Worm (Caenorhabditis elegans) whole organism, midembryonic: ENCODE results near the gene Y71G10AR.4.
A peak's percentile ranks its signal among the peaks of the same experiment; 100 is the strongest.
"Not testable (repeated sequence)": the region's sequence is repeated elsewhere in the genome, so short reads cannot be mapped to it uniquely, and the experiment has no call there.

Experiments
- T22C8.4 ChIP-seq: fragments of 200-800 bp; sonication (Bioruptor generic); IDR thresholded peaks from 2 replicates; pipeline ENCODE4 v1.3.6; 2022; ENCODE audit warnings: missing genetic modification characterization, missing compliant biosample characterization
- cog-1 ChIP-seq: sonication (generic microtip); optimal IDR thresholded peaks from 2 replicates; lab custom pipeline; 2016; ENCODE audit warnings: missing genetic modification characterization, missing compliant biosample characterization
- flt-1 ChIP-seq: fragments of 200-800 bp; sonication (Bioruptor generic); IDR thresholded peaks from 2 replicates; pipeline ENCODE4 v1.3.6; 2022; ENCODE audit warnings: missing genetic modification characterization, missing compliant biosample characterization
- klf-2 ChIP-seq: fragments of 200-800 bp; sonication (Bioruptor generic); conservative IDR thresholded peaks from 2 replicates; pipeline ENCODE4 v1.3.6; 2022; ENCODE audit warnings: missing genetic modification reagents, missing genetic modification characterization, missing compliant biosample characterization
- med-1 ChIP-seq: sonication (generic microtip); optimal IDR thresholded peaks from 2 replicates; lab custom pipeline; 2017; ENCODE audit warnings: missing genetic modification characterization, mild to moderate bottlenecking, missing compliant biosample characterization, antibody characterized with exemption, missing genetic modification reagents; ENCODE audit not compliant: insufficient read depth
- ref-1 ChIP-seq: fragments of 200-800 bp; sonication (Bioruptor generic); conservative IDR thresholded peaks from 2 replicates; pipeline ENCODE4 v1.3.6; 2022; ENCODE audit warnings: missing genetic modification reagents, missing genetic modification characterization, missing compliant biosample characterization
- tab-1 ChIP-seq: fragments of 200-800 bp; sonication (Bioruptor generic); IDR thresholded peaks from 2 replicates; pipeline ENCODE4 v1.3.6; 2022; ENCODE audit warnings: missing genetic modification characterization, missing compliant biosample characterization
- ztf-23 ChIP-seq: fragments of 200-800 bp; sonication (Bioruptor generic); IDR thresholded peaks from 2 replicates; pipeline ENCODE4 v1.3.6; 2022; ENCODE audit warnings: missing genetic modification reagents, missing genetic modification characterization, missing compliant biosample characterization
- ztf-29 ChIP-seq: fragments of 200-800 bp; sonication (Bioruptor generic); IDR thresholded peaks from 2 replicates; pipeline ENCODE4 v1.3.6; 2022; ENCODE audit warnings: missing genetic modification reagents, missing genetic modification characterization, missing compliant biosample characterization

Gene Y71G10AR.4

ce11 chrIV:2175291-2175690 is 23.6 kb upstream of the Y71G10AR.4 start, which contains the start of gene C54E4.1:
TSS of gene C54E4.1 (plus strand) at chrIV:2175591.
- TF ChIP-seq ztf-23 (GFP tag; lab: Robert Waterston, UW) (no peak), med-1 (no peak), ztf-29 (GFP tag; lab: Robert Waterston, UW) (no peak)

ce11 chrIV:2177545-2177944 is 21.3 kb upstream of the Y71G10AR.4 start, which contains the start of gene hrpu-2:
TSS of gene hrpu-2 (plus strand) at chrIV:2177896.
- TF ChIP-seq T22C8.4 (no peak), ztf-23 (GFP tag; lab: Robert Waterston, UW) (peak; percentile 70; the same call in 1 of the 2 replicates), cog-1 (tag; lab: Kevin White, UChicago) (peak; percentile 36)

ce11 chrIV:2193037-2193436 is 5.8 kb upstream of the Y71G10AR.4 start:
- TF ChIP-seq tab-1 (GFP tag; lab: Robert Waterston, UW): no peak
- TF ChIP-seq cog-1 (tag; lab: Kevin White, UChicago): no peak
- TF ChIP-seq flt-1 (GFP tag; lab: Robert Waterston, UW): no peak
- no peak for TF ChIP-seq ztf-23 (GFP tag; lab: Robert Waterston, UW)
- no peak for TF ChIP-seq ztf-29 (GFP tag; lab: Robert Waterston, UW)
- TF ChIP-seq ref-1 (GFP tag; lab: Robert Waterston, UW): no peak

ce11 chrIV:2193558-2193957 is 5.3 kb upstream of the Y71G10AR.4 start:
- no peak for TF ChIP-seq ztf-23 (GFP tag; lab: Robert Waterston, UW)
- TF ChIP-seq cog-1 (tag; lab: Kevin White, UChicago): no peak

ce11 chrIV:2195598-2195997 is 3.2 kb upstream of the Y71G10AR.4 start:
- TF ChIP-seq med-1 (no peak), klf-2 (GFP tag; lab: Robert Waterston, UW) (no peak), cog-1 (tag; lab: Kevin White, UChicago) (no peak), flt-1 (GFP tag; lab: Robert Waterston, UW) (no peak), tab-1 (GFP tag; lab: Robert Waterston, UW) (no peak), ztf-29 (GFP tag; lab: Robert Waterston, UW) (no peak), ztf-23 (GFP tag; lab: Robert Waterston, UW) (no peak), ref-1 (GFP tag; lab: Robert Waterston, UW) (no peak), T22C8.4 (no peak)

ce11 chrIV:2216756-2217155 is 17.9 kb downstream of the Y71G10AR.4 start, which contains the start of gene T04C4.3:
TSS of gene T04C4.3 (minus strand) at chrIV:2216856.
- not testable (repeated sequence) for TF ChIP-seq ztf-23 (GFP tag; lab: Robert Waterston, UW); ref-1 (GFP tag; lab: Robert Waterston, UW); T22C8.4

- TF ChIP-seq flt-1 (GFP tag; lab: Robert Waterston, UW) (no peak), ztf-29 (GFP tag; lab: Robert Waterston, UW) (no peak), T22C8.4 (no peak), med-1 (no peak), tab-1 (GFP tag; lab: Robert Waterston, UW) (no peak), ztf-23 (GFP tag; lab: Robert Waterston, UW) (no peak), ref-1 (GFP tag; lab: Robert Waterston, UW) (no peak), cog-1 (tag; lab: Kevin White, UChicago) (no peak), klf-2 (GFP tag; lab: Robert Waterston, UW) (no peak)
Measured at ce11 chrIV:2217260-2217659, 18.4 kb downstream of the Y71G10AR.4 start.

- TF ChIP-seq T22C8.4: no peak
- TF ChIP-seq ztf-29 (GFP tag; lab: Robert Waterston, UW): no peak
- peak; percentile 82 for TF ChIP-seq cog-1 (tag; lab: Kevin White, UChicago)
- TF ChIP-seq flt-1 (GFP tag; lab: Robert Waterston, UW): peak; percentile 69; the same call in 1 of the 2 replicates
- peak; percentile 73 for TF ChIP-seq ztf-23 (GFP tag; lab: Robert Waterston, UW)
- TF ChIP-seq klf-2 (GFP tag; lab: Robert Waterston, UW): peak; percentile 36; the same call in 1 of the 2 replicates
Measured at ce11 chrIV:2219334-2219755, 20.5 kb downstream of the Y71G10AR.4 start.

- TF ChIP-seq klf-2 (GFP tag; lab: Robert Waterston, UW) (no peak), ztf-29 (GFP tag; lab: Robert Waterston, UW) (no peak)
Measured at ce11 chrIV:2220147-2220546, 21.3 kb downstream of the Y71G10AR.4 start.

- no peak for TF ChIP-seq ref-1 (GFP tag; lab: Robert Waterston, UW)
- no peak for TF ChIP-seq ztf-29 (GFP tag; lab: Robert Waterston, UW)
- no peak for TF ChIP-seq med-1
- TF ChIP-seq T22C8.4: no peak
- TF ChIP-seq tab-1 (GFP tag; lab: Robert Waterston, UW): no peak
- no peak for TF ChIP-seq ztf-23 (GFP tag; lab: Robert Waterston, UW)
- no peak for TF ChIP-seq klf-2 (GFP tag; lab: Robert Waterston, UW)
- no peak for TF ChIP-seq flt-1 (GFP tag; lab: Robert Waterston, UW)
- no peak for TF ChIP-seq cog-1 (tag; lab: Kevin White, UChicago)
Measured at ce11 chrIV:2220896-2221295, 22.1 kb downstream of the Y71G10AR.4 start.

ce11 chrIV:2221350-2221749 is 22.5 kb downstream of the Y71G10AR.4 start:
- no peak for TF ChIP-seq med-1
- TF ChIP-seq ztf-23 (GFP tag; lab: Robert Waterston, UW): no peak
- TF ChIP-seq tab-1 (GFP tag; lab: Robert Waterston, UW): no peak
- TF ChIP-seq flt-1 (GFP tag; lab: Robert Waterston, UW): no peak
- no peak for TF ChIP-seq klf-2 (GFP tag; lab: Robert Waterston, UW)
- TF ChIP-seq ztf-29 (GFP tag; lab: Robert Waterston, UW): no peak
- TF ChIP-seq cog-1 (tag; lab: Kevin White, UChicago): no peak
- TF ChIP-seq T22C8.4: no peak
- TF ChIP-seq ref-1 (GFP tag; lab: Robert Waterston, UW): no peak
